Fruit fly (Drosophila melanogaster): Measurements from ENCODE around the gene CG42521.

CG42521 gene

dm6 chr3L:10659993-10660743 lies 36.8 kb upstream of the CG42521 start (continued):
- TF ChIP-seq CG11398 (GFP tag; optimal IDR thresholded peaks at IDR 0.05) = no peak
- TF ChIP-seq CG12219 (GFP tag; optimal IDR thresholded peaks at IDR 0.05) = no peak
- peak; percentile 57 for TF ChIP-seq Med (GFP tag)
- no peak for TF ChIP-seq run (tag; optimal IDR thresholded peaks at IDR 0.05)
- TF ChIP-seq Xbp1 (GFP tag; optimal IDR thresholded peaks at IDR 0.05) = no peak
- TF ChIP-seq Spps (tag; optimal IDR thresholded peaks at IDR 0.05) = no peak
- no peak for TF ChIP-seq CG3995 (GFP tag; optimal IDR thresholded peaks at IDR 0.05)
- TF ChIP-seq CG16815 (GFP tag; optimal IDR thresholded peaks at IDR 0.05) = no peak
- TF ChIP-seq Aef1 (GFP tag; IDR thresholded peaks at IDR 0.05) = no peak
- no peak for TF ChIP-seq vfl (GFP tag; optimal IDR thresholded peaks at IDR 0.05)
- no peak for TF ChIP-seq CG8765 (GFP tag; IDR thresholded peaks at IDR 0.05)
- TF ChIP-seq unc-4 (GFP tag; IDR thresholded peaks at IDR 0.05; ENCODE audit: partially characterized antibody) = no peak
- no peak for TF ChIP-seq CG30020 (tag; optimal IDR thresholded peaks at IDR 0.05)
- TF ChIP-seq gfzf (GFP tag; optimal IDR thresholded peaks at IDR 0.05) = no peak
- TF ChIP-seq CTCF (GFP tag; optimal IDR thresholded peaks at IDR 0.05) = no peak
- no peak for TF ChIP-seq lilli (GFP tag; optimal IDR thresholded peaks at IDR 0.05)
- TF ChIP-seq Doc2 (GFP tag; IDR thresholded peaks at IDR 0.05) = no peak
- TF ChIP-seq CG43689 (GFP tag; IDR thresholded peaks at IDR 0.05) = no peak
- no peak for TF ChIP-seq CG15269 (tag; optimal IDR thresholded peaks at IDR 0.05)
- TF ChIP-seq btn (GFP tag; optimal IDR thresholded peaks at IDR 0.05) = no peak
- TF ChIP-seq Sox100B (GFP tag; optimal IDR thresholded peaks at IDR 0.05) = peak; percentile 23
- TF ChIP-seq CG6654 (GFP tag; optimal IDR thresholded peaks at IDR 0.05) = no peak
- TF ChIP-seq CG4707 (GFP tag; optimal IDR thresholded peaks at IDR 0.05) = no peak
- TF ChIP-seq corto (GFP tag; optimal IDR thresholded peaks at IDR 0.05) = no peak
- no peak for TF ChIP-seq stc (GFP tag; IDR thresholded peaks at IDR 0.05)
- TF ChIP-seq Sox102F (GFP tag; optimal IDR thresholded peaks at IDR 0.05) = peak; percentile 25
- TF ChIP-seq Bteb2 (GFP tag; optimal IDR thresholded peaks at IDR 0.05) = no peak
- no peak for TF ChIP-seq nerfin-2 (GFP tag; IDR thresholded peaks at IDR 0.05; ENCODE audit: partially characterized antibody)
- TF ChIP-seq CG14965 (GFP tag; optimal IDR thresholded peaks at IDR 0.05; ENCODE audit: borderline replicate concordance) = no peak
- TF ChIP-seq CG18262 (tag; optimal IDR thresholded peaks at IDR 0.05) = peak; percentile 52
- no peak for TF ChIP-seq CG7556 (GFP tag; optimal IDR thresholded peaks at IDR 0.05)
- TF ChIP-seq CG34422 (GFP tag; IDR thresholded peaks at IDR 0.05) = no peak
- no peak for TF ChIP-seq Sry-β (GFP tag; optimal IDR thresholded peaks at IDR 0.05)
- TF ChIP-seq CG6254 (GFP tag; optimal IDR thresholded peaks at IDR 0.05) = no peak
- TF ChIP-seq Eip74EF (GFP tag; optimal IDR thresholded peaks at IDR 0.05) = no peak
- no peak for TF ChIP-seq CG4328 (GFP tag; optimal IDR thresholded peaks at IDR 0.05)
- TF ChIP-seq NK7.1 (GFP tag; optimal IDR thresholded peaks at IDR 0.05) = no peak
- no peak for TF ChIP-seq CG17385 (GFP tag; optimal IDR thresholded peaks at IDR 0.05)
- TF ChIP-seq C15 (GFP tag; IDR thresholded peaks at IDR 0.05) = no peak
- TF ChIP-seq Mrtf (GFP tag; IDR thresholded peaks at IDR 0.05) = no peak
- no peak for TF ChIP-seq Lhr (GFP tag; optimal IDR thresholded peaks at IDR 0.05)
- TF ChIP-seq shn (GFP tag; optimal IDR thresholded peaks at IDR 0.05) = no peak
- no peak for TF ChIP-seq sc (optimal IDR thresholded peaks at IDR 0.05)
- TF ChIP-seq sc (GFP tag; optimal IDR thresholded peaks at IDR 0.05) = no peak
- no peak for TF ChIP-seq stwl (tag; optimal IDR thresholded peaks at IDR 0.05)
- peak; percentile 46 to 51 for TF ChIP-seq Trl (optimal IDR thresholded peaks at IDR 0.05)
- no peak for TF ChIP-seq Trl (GFP tag; optimal IDR thresholded peaks at IDR 0.05)
- TF ChIP-seq CG5953 (GFP tag; IDR thresholded peaks at IDR 0.05) = no peak
- TF ChIP-seq CG17361 (GFP tag; IDR thresholded peaks at IDR 0.05) = 0 out of 3 replicates have a peak, but pooled peaks have one; percentile 26
- no peak for TF ChIP-seq D (optimal IDR thresholded peaks at IDR 0.05)
- TF ChIP-seq D (GFP tag; optimal IDR thresholded peaks at IDR 0.05) = no peak
